Worm (Caenorhabditis elegans) whole organism, L4/young adult: ENCODE measurements around the gene F10E9.12.
"Not testable (repeated sequence)": the region's sequence is repeated elsewhere in the genome, so short reads cannot be mapped to it uniquely, and the experiment has no call there.

ENCODE experiments used
- W03F9.2 ChIP-seq: fragments of 150-350 bp; optimal IDR thresholded peaks from 2 replicates; lab custom pipeline; 2014; ENCODE audit warnings: missing biosample characterization, missing genetic modification characterization
- dao-5 ChIP-seq: sonication (generic microtip); optimal IDR thresholded peaks from 2 replicates; lab custom pipeline; 2016; ENCODE audit warnings: missing genotype, missing genetic modification characterization, moderate library complexity, missing compliant biosample characterization
- him-1 ChIP-seq: sonication (generic microtip); optimal IDR thresholded peaks from 2 replicates; lab custom pipeline; 2016; ENCODE audit warnings: missing genotype, missing genetic modification reagents, missing genetic modification characterization, missing compliant biosample characterization

ce11 chrIII:8339372-8339771 lies 15.0 kb downstream of the F10E9.12 start, which contains the start of gene clc-28:
- not testable (repeated sequence) for TF ChIP-seq him-1, dao-5, W03F9.2
